Worm (Caenorhabditis elegans) whole organism, midembryonic: ENCODE results near the gene clec-126.

Experiments used
- cog-1 ChIP-seq: sonication (generic microtip); optimal IDR thresholded peaks from 2 replicates; lab custom pipeline; 2016; ENCODE audit warnings: missing genetic modification characterization, missing compliant biosample characterization
- flt-1 ChIP-seq: fragments of 200-800 bp; sonication (Bioruptor generic); IDR thresholded peaks from 2 replicates; pipeline ENCODE4 v1.3.6; 2022; ENCODE audit warnings: missing genetic modification characterization, missing compliant biosample characterization
- klf-2 ChIP-seq: fragments of 200-800 bp; sonication (Bioruptor generic); conservative IDR thresholded peaks from 2 replicates; pipeline ENCODE4 v1.3.6; 2022; ENCODE audit warnings: missing genetic modification reagents, missing genetic modification characterization, missing compliant biosample characterization
- tab-1 ChIP-seq: fragments of 200-800 bp; sonication (Bioruptor generic); IDR thresholded peaks from 2 replicates; pipeline ENCODE4 v1.3.6; 2022; ENCODE audit warnings: missing genetic modification characterization, missing compliant biosample characterization

DNA sequence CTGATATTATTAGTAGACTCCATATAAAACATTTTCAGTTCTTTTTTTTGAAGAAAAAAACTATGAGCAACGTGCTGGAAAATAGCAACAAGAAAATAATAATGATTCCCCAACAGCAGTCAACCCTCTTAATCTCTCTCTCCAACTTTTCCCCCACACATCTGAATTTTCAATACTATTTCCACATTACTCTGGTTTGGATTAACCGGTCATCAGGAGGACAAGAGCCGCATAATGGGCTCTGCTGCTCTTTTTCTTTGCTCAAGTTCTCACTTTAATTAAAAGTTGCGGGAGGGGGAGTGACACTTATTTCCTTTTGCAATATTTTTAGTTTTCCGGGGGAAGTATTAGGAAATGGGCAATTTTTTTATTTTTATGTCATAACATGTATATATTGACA lies 8.2 kb downstream of the clec-126 start:
- TF ChIP-seq tab-1 (GFP tag; lab: Robert Waterston, UW) (no peak), flt-1 (no peak), cog-1 (tag; lab: Kevin White, UChicago) (no peak), klf-2 (GFP tag; lab: Robert Waterston, UW) (no peak)
